Worm (Caenorhabditis elegans) whole organism, L4 larva: ENCODE measurements around the gene K09H11.9.

ENCODE experiments used
- ama-1 ChIP-seq: fragments of 150-350 bp; optimal IDR thresholded peaks from 2 replicates; lab custom pipeline; 2014; ENCODE audit warnings: inconsistent platforms, mixed read lengths
- ceh-32 ChIP-seq: sonication (generic microtip); optimal IDR thresholded peaks from 2 replicates; lab custom pipeline; 2016; ENCODE audit warnings: mild to moderate bottlenecking, missing genetic modification characterization, missing compliant biosample characterization; ENCODE audit not compliant: poor library complexity
- daf-8 ChIP-seq: fragments of 200-800 bp; sonication (Bioruptor generic); IDR thresholded peaks from 2 replicates; pipeline ENCODE4 v1.3.6; 2022; ENCODE audit warnings: missing genetic modification characterization, missing compliant biosample characterization
- egl-43 ChIP-seq: fragments of 200-800 bp; sonication (Bioruptor generic); IDR thresholded peaks from 2 replicates; pipeline ENCODE4 v1.3.6; 2022; ENCODE audit warnings: missing genetic modification reagents, missing genetic modification characterization, missing compliant biosample characterization
- mes-2 ChIP-seq: sonication (generic microtip); optimal IDR thresholded peaks from 2 replicates; lab custom pipeline; 2016; ENCODE audit warnings: missing genotype, mild to moderate bottlenecking, missing genetic modification characterization, missing compliant biosample characterization; ENCODE audit not compliant: poor library complexity, severe bottlenecking
- nhr-48 ChIP-seq: sonication (generic microtip); optimal IDR thresholded peaks from 2 replicates; lab custom pipeline; 2016; ENCODE audit warnings: mild to moderate bottlenecking, missing genetic modification characterization, missing compliant biosample characterization
- nhr-6 ChIP-seq: fragments of 150-350 bp; optimal IDR thresholded peaks from 2 replicates; lab custom pipeline; 2014; ENCODE audit warnings: missing biosample characterization, missing genetic modification characterization

- no peak for TF ChIP-seq mes-2 (tag; lab: Kevin White, UChicago)
- TF ChIP-seq nhr-6: no peak
- no peak for TF ChIP-seq nhr-48 (tag; lab: Kevin White, UChicago)
- TF ChIP-seq ceh-32 (tag; lab: Kevin White, UChicago): no peak
- no peak for TF ChIP-seq egl-43 (GFP tag; lab: Robert Waterston, UW)
- no peak for TF ChIP-seq ama-1
- no peak for TF ChIP-seq daf-8 (GFP tag; lab: Robert Waterston, UW)
Measured at ce11 chrV:5676011-5676410, 40.4 kb downstream of the K09H11.9 start, which contains the start of gene pqn-13.
